Worm (Caenorhabditis elegans) whole organism, young adult: ENCODE measurements around the gene Y97E10AL.1.

Source experiments
- C06A6.2 ChIP-seq: fragments of 200-800 bp; sonication (Bioruptor generic); conservative IDR thresholded peaks from 2 replicates; pipeline ENCODE4 v1.3.6; 2022; ENCODE audit warnings: missing genetic modification characterization, missing compliant biosample characterization
- F10E7.11 ChIP-seq: sonication (generic microtip); optimal IDR thresholded peaks from 2 replicates; lab custom pipeline; 2017; ENCODE audit warnings: mild to moderate bottlenecking, missing genetic modification characterization, moderate library complexity, missing compliant biosample characterization
- F22D6.2 ChIP-seq: sonication (generic microtip); optimal IDR thresholded peaks from 2 replicates; lab custom pipeline; 2016; ENCODE audit warnings: mild to moderate bottlenecking, missing genetic modification characterization, missing compliant biosample characterization
- F33H1.4 ChIP-seq: fragments of 200-800 bp; sonication (Bioruptor generic); IDR thresholded peaks from 2 replicates; pipeline ENCODE4 v1.3.6; 2022; ENCODE audit warnings: missing genetic modification reagents, missing genetic modification characterization, missing compliant biosample characterization
- F37B4.10 ChIP-seq: fragments of 200-800 bp; sonication (Bioruptor generic); IDR thresholded peaks from 2 replicates; pipeline ENCODE4 v1.3.6; 2022; ENCODE audit warnings: missing genetic modification characterization, missing compliant biosample characterization
- F39B2.1 ChIP-seq: fragments of 200-800 bp; sonication (Bioruptor generic); IDR thresholded peaks from 2 replicates; pipeline ENCODE4 v1.3.6; 2022; ENCODE audit warnings: missing genetic modification reagents, missing genetic modification characterization, missing compliant biosample characterization
- F52B5.7 ChIP-seq: sonication (generic microtip); optimal IDR thresholded peaks from 2 replicates; lab custom pipeline; 2016; ENCODE audit warnings: mild to moderate bottlenecking, missing genetic modification characterization, missing compliant biosample characterization
- Y95B8A.8 ChIP-seq: fragments of 200-800 bp; sonication (Bioruptor generic); IDR thresholded peaks from 2 replicates; pipeline ENCODE4 v1.3.6; 2022; ENCODE audit warnings: missing genetic modification reagents, missing genetic modification characterization, missing compliant biosample characterization
- ZK185.1 ChIP-seq: sonication (generic microtip); optimal IDR thresholded peaks from 2 replicates; lab custom pipeline; 2016; ENCODE audit warnings: mild to moderate bottlenecking, missing genetic modification characterization, missing compliant biosample characterization; ENCODE audit not compliant: poor library complexity, severe bottlenecking
- akir-1 ChIP-seq: fragments of 200-800 bp; sonication (Bioruptor generic); optimal IDR thresholded peaks from 2 replicates; lab custom pipeline; 2018; ENCODE audit warnings: mild to moderate bottlenecking, missing genetic modification characterization, moderate library complexity, missing compliant biosample characterization
- ama-1 ChIP-seq, 3 experiments: fragments of 150-350 bp in 1 of 3; sonication (generic microtip) in 2 of 3; optimal IDR thresholded peaks; 2 replicates each; lab custom pipeline; 2014 to 2018; ENCODE audit warnings: missing biosample characterization in 2 of 3, missing genetic modification characterization in 2 of 3, missing genetic modification reagents in 2 of 3
- aptf-2 ChIP-seq: fragments of 200-800 bp; sonication (Bioruptor generic); conservative IDR thresholded peaks from 2 replicates; pipeline ENCODE4 v1.3.6; 2022; ENCODE audit warnings: missing genetic modification reagents, missing genetic modification characterization, missing compliant biosample characterization
- attf-5 ChIP-seq: fragments of 200-800 bp; sonication (Bioruptor generic); optimal IDR thresholded peaks from 2 replicates; lab custom pipeline; 2018; ENCODE audit warnings: mild to moderate bottlenecking, missing genetic modification characterization, missing compliant biosample characterization
- bed-2 ChIP-seq: fragments of 200-800 bp; sonication (Bioruptor generic); IDR thresholded peaks from 2 replicates; pipeline ENCODE4 v1.3.6; 2022; ENCODE audit warnings: missing genetic modification reagents, missing genetic modification characterization, missing compliant biosample characterization
- cebp-1 ChIP-seq, 2 experiments: fragments of 200-800 bp in 1 of 2; sonication (Bioruptor generic) in 1 of 2; sonication (generic microtip) in 1 of 2; IDR thresholded peaks in 1 of 2; optimal IDR thresholded peaks in 1 of 2; 2 replicates each; pipeline versions ENCODE4 v1.3.6 to Lab custom; 2017 to 2022; ENCODE audit warnings: missing compliant biosample characterization in 2 of 2, missing genetic modification characterization in 2 of 2, mild to moderate bottlenecking in 1 of 2, missing genetic modification reagents in 1 of 2, moderate library complexity in 1 of 2
- dox-1 ChIP-seq: fragments of 200-800 bp; sonication (Bioruptor generic); IDR thresholded peaks from 2 replicates; pipeline ENCODE4 v1.3.6; 2022; ENCODE audit warnings: missing genetic modification reagents, missing genetic modification characterization, missing compliant biosample characterization
- dpff-1 ChIP-seq: sonication (generic microtip); optimal IDR thresholded peaks from 2 replicates; lab custom pipeline; 2017; ENCODE audit warnings: mild to moderate bottlenecking, missing genetic modification characterization, missing compliant biosample characterization
- ekl-4 ChIP-seq: fragments of 200-800 bp; sonication (Bioruptor generic); IDR thresholded peaks from 2 replicates; pipeline ENCODE4 v1.3.6; 2022; ENCODE audit warnings: missing genetic modification reagents, missing genetic modification characterization, missing compliant biosample characterization
- fkh-3 ChIP-seq: sonication (generic microtip); optimal IDR thresholded peaks from 2 replicates; lab custom pipeline; 2016; ENCODE audit warnings: mild to moderate bottlenecking, missing genetic modification characterization, missing compliant biosample characterization
- hlh-26 ChIP-seq: fragments of 200-800 bp; sonication (Bioruptor generic); conservative IDR thresholded peaks from 2 replicates; pipeline ENCODE4 v1.3.6; 2022; ENCODE audit warnings: missing genetic modification reagents, missing genetic modification characterization, missing compliant biosample characterization
- hmg-1.2 ChIP-seq: fragments of 200-800 bp; sonication (Bioruptor generic); IDR thresholded peaks from 2 replicates; pipeline ENCODE4 v1.3.6; 2022; ENCODE audit warnings: missing genetic modification reagents, missing genetic modification characterization, missing compliant biosample characterization
- hrde-1 ChIP-seq: sonication (generic microtip); optimal IDR thresholded peaks from 2 replicates; lab custom pipeline; 2016; ENCODE audit warnings: missing genetic modification characterization, mild to moderate bottlenecking, missing compliant biosample characterization, moderate library complexity, missing genotype, missing genetic modification reagents, borderline replicate concordance
- lin-54 ChIP-seq: fragments of 200-800 bp; sonication (Bioruptor generic); optimal IDR thresholded peaks from 2 replicates; lab custom pipeline; 2018; ENCODE audit warnings: mild to moderate bottlenecking, missing genetic modification characterization, missing compliant biosample characterization
- lir-1 ChIP-seq: fragments of 200-800 bp; sonication (Bioruptor generic); conservative IDR thresholded peaks from 2 replicates; pipeline ENCODE4 v1.3.6; 2022; ENCODE audit warnings: missing genetic modification reagents, missing genetic modification characterization, missing compliant biosample characterization
- lsl-1 ChIP-seq: fragments of 200-800 bp; sonication (Bioruptor generic); optimal IDR thresholded peaks from 2 replicates; lab custom pipeline; 2018; ENCODE audit warnings: mild to moderate bottlenecking, missing genetic modification characterization, moderate library complexity, missing compliant biosample characterization
- madf-10 ChIP-seq: sonication (generic microtip); optimal IDR thresholded peaks from 2 replicates; lab custom pipeline; 2016; ENCODE audit warnings: mild to moderate bottlenecking, missing genetic modification characterization, missing compliant biosample characterization
- madf-3 ChIP-seq: fragments of 200-800 bp; sonication (Bioruptor generic); IDR thresholded peaks from 2 replicates; pipeline ENCODE4 v1.3.6; 2022; ENCODE audit warnings: missing genetic modification reagents, missing genetic modification characterization, missing compliant biosample characterization
- mcd-1 ChIP-seq: fragments of 200-800 bp; sonication (Bioruptor generic); IDR thresholded peaks from 2 replicates; pipeline ENCODE4 v1.3.6; 2022; ENCODE audit warnings: missing genetic modification reagents, missing genetic modification characterization, missing compliant biosample characterization
- nfya-2 ChIP-seq: fragments of 200-800 bp; sonication (Bioruptor generic); IDR thresholded peaks from 2 replicates; pipeline ENCODE4 v1.3.6; 2022; ENCODE audit warnings: missing genetic modification reagents, missing genetic modification characterization, missing compliant biosample characterization
- nhr-80 ChIP-seq: sonication (generic microtip); optimal IDR thresholded peaks from 2 replicates; lab custom pipeline; 2016; ENCODE audit warnings: missing genetic modification characterization, missing compliant biosample characterization
- nhr-90 ChIP-seq: sonication (generic microtip); optimal IDR thresholded peaks from 2 replicates; lab custom pipeline; 2016; ENCODE audit warnings: missing genotype, mild to moderate bottlenecking, missing genetic modification characterization, missing compliant biosample characterization
- pha-4 ChIP-seq: fragments of 150-350 bp; sonication (generic microtip); optimal IDR thresholded peaks from 2 replicates; lab custom pipeline; 2014; ENCODE audit warnings: missing biosample characterization, missing genetic modification reagents, missing genetic modification characterization
- sdz-38 ChIP-seq: sonication (generic microtip); optimal IDR thresholded peaks from 2 replicates; lab custom pipeline; 2016; ENCODE audit warnings: missing genotype, missing genetic modification characterization, missing compliant biosample characterization
- snpc-3.4 ChIP-seq: sonication (generic microtip); optimal IDR thresholded peaks from 2 replicates; lab custom pipeline; 2017; ENCODE audit warnings: missing genetic modification characterization, mild to moderate bottlenecking, missing compliant biosample characterization, antibody characterized with exemption, moderate library complexity, missing genotype, missing genetic modification reagents
- somi-1 ChIP-seq: fragments of 200-800 bp; sonication (Bioruptor generic); optimal IDR thresholded peaks from 2 replicates; lab custom pipeline; 2018; ENCODE audit warnings: mild to moderate bottlenecking, missing genetic modification characterization, missing compliant biosample characterization
- sptf-2 ChIP-seq: fragments of 200-800 bp; sonication (Bioruptor generic); optimal IDR thresholded peaks from 2 replicates; lab custom pipeline; 2018; ENCODE audit warnings: mild to moderate bottlenecking, missing genetic modification characterization, missing compliant biosample characterization
- unc-62 ChIP-seq: fragments of 150-350 bp; optimal IDR thresholded peaks from 2 replicates; lab custom pipeline; 2014; ENCODE audit warnings: missing biosample characterization, missing genetic modification reagents, missing genetic modification characterization
- ztf-3 ChIP-seq: fragments of 200-800 bp; sonication (Bioruptor generic); optimal IDR thresholded peaks from 2 replicates; lab custom pipeline; 2018; ENCODE audit warnings: mild to moderate bottlenecking, missing genetic modification characterization, missing compliant biosample characterization
- ztf-6 ChIP-seq: fragments of 200-800 bp; sonication (Bioruptor generic); IDR thresholded peaks from 2 replicates; pipeline ENCODE4 v1.3.6; 2022; ENCODE audit warnings: missing genetic modification reagents, missing genetic modification characterization, missing compliant biosample characterization

Y97E10AL.1 gene

DNA sequence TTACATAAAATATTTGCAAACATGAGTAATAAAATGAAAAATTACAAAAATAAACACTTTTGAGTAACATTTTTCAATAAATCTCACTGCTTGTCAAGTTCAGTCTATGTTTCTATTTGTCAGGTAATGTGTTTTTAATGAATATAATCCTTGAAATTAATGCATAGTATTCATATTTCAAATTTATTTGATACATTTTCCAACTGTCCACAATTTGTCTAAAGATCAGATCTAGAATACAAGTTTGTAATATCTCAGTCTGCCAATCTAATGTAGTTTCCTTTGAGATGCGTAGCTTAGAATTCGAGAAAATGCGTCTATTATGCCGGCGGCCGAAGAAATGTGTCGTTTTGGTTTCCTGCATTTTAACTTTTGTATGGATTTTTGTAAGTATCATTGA is 42.4 kb upstream of the Y97E10AL.1 start, which contains the start of gene Y97E10B.1:
TSS of gene Y97E10B.1 (plus strand) at position 301 of the 400 bp plus-strand sequence.
- TF ChIP-seq nhr-80 (no peak), hmg-1.2 (GFP tag; lab: Robert Waterston, UW) (no peak), ztf-6 (GFP tag; lab: Robert Waterston, UW) (no peak), fkh-3 (no peak), madf-3 (no peak)

DNA sequence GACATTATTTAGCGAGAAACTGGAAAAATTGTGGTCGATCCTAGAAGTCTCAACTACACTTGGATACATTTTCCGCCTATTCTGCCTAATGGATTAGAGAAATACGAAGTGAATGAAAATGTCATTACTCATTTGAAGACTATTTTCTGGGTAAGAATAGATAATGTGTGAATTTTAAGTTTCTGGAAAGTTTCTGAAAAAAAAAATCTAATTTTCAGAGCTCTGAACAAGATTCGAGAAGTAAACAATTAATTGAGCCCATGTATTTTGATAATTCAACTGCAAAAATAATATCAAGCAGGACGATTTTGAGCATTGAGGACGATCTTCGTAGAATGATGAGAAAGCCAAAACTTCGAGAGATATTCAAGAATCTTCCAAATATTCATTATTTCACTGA is 39.7 kb upstream of the Y97E10AL.1 start:
- TF ChIP-seq madf-10, result no peak
- no peak for TF ChIP-seq lsl-1 (GFP tag; lab: Kevin White, UChicago)

DNA sequence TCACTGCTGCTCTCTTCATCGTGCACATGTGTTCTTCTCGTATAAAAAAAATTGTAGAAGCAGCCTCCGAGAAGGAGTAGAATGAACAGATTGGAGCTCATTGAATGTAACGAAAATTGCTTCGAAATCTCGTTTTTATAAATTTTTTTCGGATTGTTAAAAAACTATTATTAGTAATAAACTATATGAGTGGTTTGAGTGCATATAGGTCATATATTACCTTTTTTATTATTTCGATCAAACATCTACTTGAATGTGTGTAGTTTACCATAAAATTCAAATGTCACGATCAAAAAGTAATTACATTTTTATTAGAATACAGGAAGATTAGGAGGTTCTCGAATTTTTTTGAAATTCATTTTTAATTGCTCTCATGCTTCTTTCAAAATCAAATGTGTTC is 33.1 kb upstream of the Y97E10AL.1 start, which contains the start of gene clec-216:
TSS of gene clec-216 (minus strand) at position 101 of the 400 bp plus-strand sequence.
- TF ChIP-seq ZK185.1 (tag; lab: Kevin White, UChicago), result no peak
- TF ChIP-seq cebp-1 (GFP tag; IDR thresholded peaks at IDR 0.05; lab: Robert Waterston, UW), result no peak
- no peak for TF ChIP-seq cebp-1 (tag; optimal IDR thresholded peaks at IDR 0.05; lab: Kevin White, UChicago)
- no peak for TF ChIP-seq ama-1 (optimal IDR thresholded peaks at IDR 0.05; lab: Kevin White, UChicago)
- TF ChIP-seq ama-1 (GFP tag; optimal IDR thresholded peaks at IDR 0.05; lab: Kevin White, UChicago), result no peak
- no peak for TF ChIP-seq hlh-26
- TF ChIP-seq bed-2 (GFP tag; lab: Robert Waterston, UW), result no peak
- TF ChIP-seq sdz-38 (tag; lab: Kevin White, UChicago), result no peak
- no peak for TF ChIP-seq sptf-2

DNA sequence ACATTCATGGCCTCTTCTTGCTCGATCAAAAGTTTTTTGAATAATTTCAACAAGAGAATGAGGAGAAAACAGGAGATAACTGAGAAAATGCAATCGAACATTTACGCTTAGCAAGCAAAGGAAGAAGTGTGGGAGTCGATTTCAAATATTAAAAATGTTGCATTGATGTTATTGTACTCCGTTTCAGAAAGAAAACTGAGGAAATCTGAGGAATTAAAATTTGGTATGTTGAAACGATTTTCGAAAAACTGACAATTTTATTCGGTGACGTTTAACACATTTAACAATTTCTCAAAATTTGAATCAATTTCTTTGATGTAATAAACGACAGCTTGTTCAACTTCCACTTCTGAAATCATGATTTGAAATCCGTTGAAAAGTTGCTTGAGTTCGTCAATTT is 31.4 kb upstream of the Y97E10AL.1 start, which contains the start of gene F26D11.13:
TSS of gene F26D11.13 (minus strand) at position 101 of the 400 bp plus-strand sequence.
- TF ChIP-seq dpff-1 (tag; lab: Kevin White, UChicago) (no peak), nhr-90 (tag; lab: Kevin White, UChicago) (no peak), pha-4 (tag; lab: Kevin White, UChicago) (no peak), hrde-1 (tag; lab: Kevin White, UChicago) (no peak), somi-1 (GFP tag; lab: Kevin White, UChicago) (no peak), F52B5.7 (no peak), F37B4.10 (GFP tag; lab: Robert Waterston, UW) (no peak), ztf-6 (GFP tag; lab: Robert Waterston, UW) (no peak), aptf-2 (GFP tag; lab: Robert Waterston, UW) (no peak), ztf-3 (GFP tag; lab: Kevin White, UChicago) (no peak), lin-54 (GFP tag; lab: Kevin White, UChicago) (no peak), attf-5 (no peak), ekl-4 (no peak), lir-1 (GFP tag; lab: Robert Waterston, UW) (no peak), akir-1 (GFP tag; lab: Kevin White, UChicago) (no peak), C06A6.2 (GFP tag; lab: Robert Waterston, UW) (no peak), F10E7.11 (no peak), F22D6.2 (no peak), F39B2.1 (GFP tag; lab: Robert Waterston, UW) (no peak)

DNA sequence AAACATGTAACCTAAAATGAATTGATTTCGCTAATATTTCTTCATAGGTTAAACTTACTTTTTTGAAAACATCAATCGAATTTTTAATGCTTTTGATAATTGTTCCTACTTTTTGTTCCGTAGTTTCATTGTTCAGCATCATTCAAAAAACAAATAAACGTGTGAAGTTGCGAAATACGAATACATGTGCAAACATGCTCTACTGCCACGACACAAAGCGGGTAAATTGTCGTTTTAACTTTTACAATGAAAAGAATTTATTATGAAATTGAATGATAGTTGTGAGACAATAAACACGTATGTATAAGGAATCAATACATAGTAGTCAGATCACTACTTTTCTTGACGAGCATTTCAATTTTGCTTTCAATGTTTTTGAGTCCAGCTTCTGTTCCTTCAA is 30.8 kb upstream of the Y97E10AL.1 start, which contains the start of gene F26D11.12:
TSS of gene F26D11.12 (minus strand) at position 145 of the 400 bp plus-strand sequence.
- TF ChIP-seq mcd-1 (no peak), Y95B8A.8 (GFP tag; lab: Robert Waterston, UW) (no peak), cebp-1 (GFP tag; IDR thresholded peaks at IDR 0.05; lab: Robert Waterston, UW) (peak; percentile 94), cebp-1 (tag; optimal IDR thresholded peaks at IDR 0.05; lab: Kevin White, UChicago) (peak; percentile 98), F33H1.4 (GFP tag; lab: Robert Waterston, UW) (no peak), snpc-3.4 (tag; lab: Kevin White, UChicago) (no peak), unc-62 (no peak), dox-1 (GFP tag; lab: Robert Waterston, UW) (no peak), nfya-2 (GFP tag; lab: Robert Waterston, UW) (no peak), nhr-80 (peak; percentile 43)
